Fruit fly (Drosophila melanogaster) whole organism, embryonic: ENCODE data around the gene CG5541.

Experiments
- Atf3 ChIP-seq: fragments of 200-800 bp; sonication (Bioruptor generic); optimal IDR thresholded peaks from 3 replicates; lab custom pipeline; 2016; ENCODE audit warnings: missing biosample characterization, missing genetic modification characterization
- BEAF-32 ChIP-seq: fragments of 200-800 bp; sonication (Bioruptor generic); optimal IDR thresholded peaks from 3 replicates; lab custom pipeline; 2017; ENCODE audit warnings: missing biosample characterization, missing genetic modification characterization, mild to moderate bottlenecking, moderate library complexity, missing genetic modification reagents
- CG10209 ChIP-seq: fragments of 200-800 bp; sonication (Bioruptor generic); optimal IDR thresholded peaks from 3 replicates; lab custom pipeline; 2017; ENCODE audit warnings: missing biosample characterization, mild to moderate bottlenecking, missing genetic modification characterization, missing genetic modification reagents
- CG10543 ChIP-seq: fragments of 200-800 bp; sonication (Bioruptor generic); optimal IDR thresholded peaks from 3 replicates; lab custom pipeline; 2017; ENCODE audit warnings: missing biosample characterization, mild to moderate bottlenecking, missing genetic modification characterization, moderate library complexity
- CG15479 ChIP-seq: fragments of 200-800 bp; sonication (Bioruptor generic); optimal IDR thresholded peaks from 3 replicates; lab custom pipeline; 2019; ENCODE audit warnings: missing biosample characterization, mild to moderate bottlenecking, missing genetic modification characterization, moderate library complexity
- CG15601 ChIP-seq: fragments of 200-800 bp; sonication (Bioruptor generic); optimal IDR thresholded peaks from 3 replicates; lab custom pipeline; 2019; ENCODE audit warnings: missing biosample characterization, mild to moderate bottlenecking, missing genetic modification characterization, moderate library complexity
- CG16813 ChIP-seq: fragments of 200-800 bp; sonication (Bioruptor generic); IDR thresholded peaks from 3 replicates; pipeline ENCODE4 v1.3.6; 2022; ENCODE audit warnings: missing biosample characterization, missing genetic modification characterization; ENCODE audit not compliant: partially characterized antibody
- CG17359 ChIP-seq: fragments of 200-800 bp; sonication (Bioruptor generic); optimal IDR thresholded peaks from 3 replicates; lab custom pipeline; 2018; ENCODE audit warnings: missing biosample characterization, mild to moderate bottlenecking, missing genetic modification characterization, moderate library complexity
- CG17802 ChIP-seq: fragments of 200-800 bp; sonication (Bioruptor generic); optimal IDR thresholded peaks from 2 replicates; lab custom pipeline; 2018; ENCODE audit warnings: missing biosample characterization, mild to moderate bottlenecking, missing genetic modification characterization, moderate library complexity
- CG2120 ChIP-seq: fragments of 200-800 bp; sonication (Bioruptor generic); optimal IDR thresholded peaks from 3 replicates; lab custom pipeline; 2016; ENCODE audit warnings: missing biosample characterization, missing genetic modification characterization
- CG31388 ChIP-seq: fragments of 200-800 bp; sonication (Bioruptor generic); optimal IDR thresholded peaks from 2 replicates; lab custom pipeline; 2016; ENCODE audit warnings: missing biosample characterization, missing genetic modification characterization
- CG31441 ChIP-seq: fragments of 200-800 bp; sonication (Bioruptor generic); IDR thresholded peaks from 2 replicates; pipeline ENCODE4 v1.3.6; 2022; ENCODE audit warnings: missing biosample characterization, missing genetic modification characterization
- CG32772 ChIP-seq: fragments of 200-800 bp; sonication (Bioruptor generic); IDR thresholded peaks from 2 replicates; pipeline ENCODE4 v1.3.6; 2022; ENCODE audit warnings: missing biosample characterization, missing genetic modification characterization
- CG34422 ChIP-seq: fragments of 200-800 bp; sonication (Bioruptor generic); IDR thresholded peaks from 3 replicates; pipeline ENCODE4 v1.3.6; 2022; ENCODE audit warnings: missing biosample characterization, missing genetic modification characterization
- CG7987 ChIP-seq: fragments of 200-800 bp; sonication (Bioruptor generic); optimal IDR thresholded peaks from 2 replicates; lab custom pipeline; 2018; ENCODE audit warnings: missing biosample characterization, mild to moderate bottlenecking, missing genetic modification characterization, moderate library complexity
- CG9437 ChIP-seq: fragments of 200-800 bp; sonication (Bioruptor generic); optimal IDR thresholded peaks from 2 replicates; lab custom pipeline; 2018; ENCODE audit warnings: missing biosample characterization, mild to moderate bottlenecking, missing genetic modification characterization
- Deaf1 ChIP-seq: fragments of 200-800 bp; optimal IDR thresholded peaks from 3 replicates; lab custom pipeline; 2019; ENCODE audit warnings: missing biosample characterization, mild to moderate bottlenecking, missing genetic modification characterization, moderate library complexity
- E2f2 ChIP-seq: fragments of 200-800 bp; sonication (Bioruptor generic); IDR thresholded peaks from 2 replicates; pipeline ENCODE4 v1.3.6; 2022; ENCODE audit warnings: missing biosample characterization, missing genetic modification characterization
- ERR ChIP-seq: fragments of 200-800 bp; sonication (Bioruptor generic); optimal IDR thresholded peaks from 2 replicates; lab custom pipeline; 2016; ENCODE audit warnings: missing biosample characterization, missing genetic modification characterization
- HmgD ChIP-seq: fragments of 200-800 bp; sonication (Bioruptor generic); optimal IDR thresholded peaks from 3 replicates; lab custom pipeline; 2016; ENCODE audit warnings: missing biosample characterization, missing genetic modification characterization
- Mad ChIP-seq: fragments of 200-800 bp; sonication (Bioruptor generic); optimal IDR thresholded peaks from 2 replicates; lab custom pipeline; 2016; ENCODE audit warnings: missing biosample characterization, missing genetic modification characterization
- Meics ChIP-seq: fragments of 200-800 bp; sonication (Bioruptor generic); optimal IDR thresholded peaks from 2 replicates; lab custom pipeline; 2017; ENCODE audit warnings: missing biosample characterization, mild to moderate bottlenecking, missing genetic modification characterization
- NC2α ChIP-seq: fragments of 200-800 bp; sonication (Bioruptor generic); optimal IDR thresholded peaks from 2 replicates; lab custom pipeline; 2016; ENCODE audit warnings: missing biosample characterization, missing genetic modification characterization
- NK7.1 ChIP-seq: fragments of 200-800 bp; sonication (Bioruptor generic); optimal IDR thresholded peaks from 3 replicates; lab custom pipeline; 2016; ENCODE audit warnings: missing biosample characterization, missing genetic modification characterization
- Pdp1 ChIP-seq, 2 experiments: fragments of 200-800 bp; sonication (Bioruptor generic); optimal IDR thresholded peaks; 3 replicates each; lab custom pipeline; 2016; ENCODE audit warnings: missing biosample characterization in 2 of 2, missing genetic modification characterization in 2 of 2, mild to moderate bottlenecking in 1 of 2, moderate library complexity in 1 of 2
- Vsx1 ChIP-seq: fragments of 200-800 bp; sonication (Bioruptor generic); optimal IDR thresholded peaks from 2 replicates; lab custom pipeline; 2017; ENCODE audit warnings: missing biosample characterization, mild to moderate bottlenecking, missing genetic modification characterization, missing genetic modification reagents
- YL-1 ChIP-seq: fragments of 200-800 bp; sonication (Bioruptor generic); optimal IDR thresholded peaks from 3 replicates; lab custom pipeline; 2017; ENCODE audit warnings: missing biosample characterization, mild to moderate bottlenecking, missing genetic modification characterization
- ac ChIP-seq: fragments of 200-800 bp; sonication (Bioruptor generic); optimal IDR thresholded peaks from 3 replicates; lab custom pipeline; 2017; ENCODE audit warnings: missing biosample characterization, mild to moderate bottlenecking, missing genetic modification characterization
- ato ChIP-seq: fragments of 200-800 bp; sonication (Bioruptor generic); IDR thresholded peaks from 2 replicates; pipeline ENCODE4 v1.3.6; 2022; ENCODE audit warnings: missing biosample characterization, missing genetic modification characterization; ENCODE audit not compliant: partially characterized antibody
- bab2 ChIP-seq: fragments of 200-800 bp; sonication (Bioruptor generic); optimal IDR thresholded peaks from 2 replicates; lab custom pipeline; 2016; ENCODE audit warnings: missing biosample characterization, missing genetic modification characterization
- bcd ChIP-seq: fragments of 200-800 bp; sonication (Bioruptor generic); optimal IDR thresholded peaks from 2 replicates; lab custom pipeline; 2017; ENCODE audit warnings: missing biosample characterization, mild to moderate bottlenecking, missing genetic modification characterization
- bsh ChIP-seq, 2 experiments: fragments of 200-800 bp; sonication (Bioruptor generic); optimal IDR thresholded peaks; 2 replicates each; lab custom pipeline; 2017 to 2018; ENCODE audit warnings: mild to moderate bottlenecking in 2 of 2, missing biosample characterization in 2 of 2, missing genetic modification characterization in 2 of 2, moderate library complexity in 1 of 2
- chinmo ChIP-seq: fragments of 200-800 bp; sonication (Bioruptor generic); IDR thresholded peaks from 4 replicates; pipeline ENCODE4 v1.3.6; 2022; ENCODE audit warnings: missing biosample characterization, missing genetic modification characterization; ENCODE audit not compliant: partially characterized antibody
- cwo ChIP-seq: fragments of 200-800 bp; sonication (Bioruptor generic); optimal IDR thresholded peaks from 3 replicates; lab custom pipeline; 2017; ENCODE audit warnings: missing biosample characterization, missing genetic modification characterization, mild to moderate bottlenecking, moderate library complexity, missing genetic modification reagents
- dati ChIP-seq: fragments of 200-800 bp; sonication (Bioruptor generic); IDR thresholded peaks from 2 replicates; pipeline ENCODE4 v1.3.6; 2022; ENCODE audit warnings: missing biosample characterization, missing genetic modification characterization
- ewg ChIP-seq: fragments of 200-800 bp; sonication (Bioruptor generic); optimal IDR thresholded peaks from 3 replicates; lab custom pipeline; 2017; ENCODE audit warnings: mild to moderate bottlenecking, missing biosample characterization, missing genetic modification reagents, missing genetic modification characterization
- exex ChIP-seq: fragments of 200-800 bp; sonication (Bioruptor generic); optimal IDR thresholded peaks from 4 replicates; lab custom pipeline; 2018; ENCODE audit warnings: missing biosample characterization, mild to moderate bottlenecking, missing genetic modification characterization, moderate library complexity
- grau ChIP-seq: fragments of 200-800 bp; optimal IDR thresholded peaks from 3 replicates; lab custom pipeline; 2019; ENCODE audit warnings: missing biosample characterization, mild to moderate bottlenecking, missing genetic modification characterization, moderate library complexity
- her ChIP-seq: fragments of 200-800 bp; sonication (Bioruptor generic); optimal IDR thresholded peaks from 2 replicates; lab custom pipeline; 2016; ENCODE audit warnings: missing biosample characterization, missing genetic modification characterization
- luna ChIP-seq: fragments of 200-800 bp; sonication (Bioruptor generic); optimal IDR thresholded peaks from 2 replicates; lab custom pipeline; 2016; ENCODE audit warnings: missing biosample characterization, missing genetic modification characterization
- p53 ChIP-seq: fragments of 200-800 bp; sonication (Bioruptor generic); optimal IDR thresholded peaks from 2 replicates; lab custom pipeline; 2016; ENCODE audit warnings: missing biosample characterization, missing genetic modification characterization
- pan ChIP-seq, 4 experiments: fragments of >200 bp in 3 of 4; fragments of 200-800 bp in 1 of 4; sonication (Bioruptor generic) in 1 of 4; optimal IDR thresholded peaks in 3 of 4; IDR thresholded peaks in 1 of 4; 2 replicates each; pipeline versions ENCODE4 v1.3.6 to Lab custom; 2017 to 2022; ENCODE audit warnings: missing biosample characterization in 2 of 4, missing genetic modification characterization in 2 of 4, mixed read lengths in 1 of 4
- salm ChIP-seq: fragments of 200-800 bp; sonication (Bioruptor generic); optimal IDR thresholded peaks from 2 replicates; lab custom pipeline; 2018; ENCODE audit warnings: missing biosample characterization, mild to moderate bottlenecking, missing genetic modification characterization
- tna ChIP-seq: fragments of 200-800 bp; sonication (Bioruptor generic); IDR thresholded peaks from 2 replicates; pipeline ENCODE4 v1.3.6; 2022; ENCODE audit warnings: missing biosample characterization, missing genetic modification characterization; ENCODE audit not compliant: partially characterized antibody
- tx ChIP-seq: fragments of 200-800 bp; sonication (Bioruptor generic); optimal IDR thresholded peaks from 2 replicates; lab custom pipeline; 2016; ENCODE audit warnings: missing biosample characterization, missing genetic modification characterization

The CG5541 gene

DNA sequence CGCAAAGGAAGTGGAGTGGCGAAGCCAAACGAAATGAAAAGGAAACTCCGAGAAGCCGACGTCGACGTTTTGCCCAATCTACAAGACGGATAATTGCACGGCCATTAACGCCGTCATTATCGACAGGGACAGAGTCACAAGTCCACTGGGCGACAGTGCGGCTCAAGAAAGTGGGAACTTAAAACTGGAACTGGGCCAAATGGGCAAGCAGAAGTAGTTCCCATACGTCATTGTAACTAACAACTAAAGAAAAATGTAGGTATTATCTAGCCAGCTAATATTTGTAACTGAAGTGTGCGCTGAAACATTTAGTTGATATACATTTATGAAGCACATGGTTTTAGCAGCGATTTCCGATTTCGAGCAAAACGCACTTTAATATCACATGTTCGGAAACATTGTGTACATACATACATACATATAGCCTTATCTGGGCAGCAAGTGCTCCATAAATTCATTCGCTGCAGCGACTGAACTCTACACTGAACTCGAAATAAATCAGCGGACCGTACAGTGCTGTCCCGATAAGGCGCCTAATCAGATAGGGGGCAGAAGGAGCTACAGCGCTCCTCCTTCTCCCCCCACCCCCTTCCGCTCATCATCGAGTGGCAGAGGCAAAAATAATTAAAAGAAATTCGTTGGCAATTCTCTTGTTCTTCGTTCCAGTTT is 27.0 kb downstream of the CG5541 start (continued):
- TF ChIP-seq cwo (GFP tag; lab: Kevin White, UChicago) (peak; percentile 45), CG7987 (GFP tag; lab: Kevin White, UChicago) (no peak), CG34422 (0 out of 3 replicates have a peak, but pooled peaks have one; percentile 17), chinmo (GFP tag; lab: Robert Waterston, UW) (peak; percentile 82; the same call in 1 of the 4 replicates), exex (tag; lab: Kevin White, UChicago) (peak; percentile 63), Atf3 (GFP tag; lab: Kevin White, UChicago) (no peak), CG17802 (tag; lab: Kevin White, UChicago) (no peak), grau (tag; lab: Kevin White, UChicago) (peak; percentile 12), bsh (GFP tag; optimal IDR thresholded peaks at IDR 0.05; lab: Kevin White, UChicago) (peak in 1 of 2 experiments; percentile 0), CG10209 (GFP tag; lab: Kevin White, UChicago) (no peak)

DNA sequence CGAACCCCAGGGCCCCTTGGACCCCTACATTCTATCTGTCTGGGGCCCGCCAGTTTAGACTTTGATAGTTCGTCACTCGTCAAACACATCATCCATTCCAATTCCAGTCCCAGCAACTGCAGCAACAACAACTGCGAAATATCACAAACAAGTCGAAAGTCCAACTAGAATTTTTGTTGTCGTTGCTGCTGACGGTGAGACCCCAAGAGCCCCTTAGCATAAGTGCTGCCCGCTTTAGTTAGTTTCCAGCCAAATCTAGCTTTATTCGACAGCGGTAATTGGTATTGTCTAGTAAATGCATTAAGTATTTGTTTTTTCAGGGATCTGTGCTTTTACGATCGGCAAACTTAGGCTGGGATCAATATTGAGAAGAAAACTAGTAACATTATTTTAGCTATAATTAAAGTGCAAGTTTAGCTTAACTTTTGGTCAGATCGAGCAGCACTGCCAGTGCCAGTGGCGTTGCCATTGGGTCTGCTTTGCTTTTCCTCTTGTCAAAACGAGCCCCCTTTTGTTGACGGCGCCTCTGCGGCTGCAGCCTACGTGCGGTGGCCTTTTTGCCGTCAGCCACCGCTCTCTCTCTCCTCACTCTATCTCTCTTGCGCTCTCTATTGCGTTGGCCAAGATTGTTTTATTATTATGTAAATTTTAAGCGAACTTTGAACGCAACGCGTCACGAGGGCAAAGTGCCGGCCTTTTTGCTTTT is 30.9 kb downstream of the CG5541 start:
- peak; percentile 91 for TF ChIP-seq luna (GFP tag; lab: Kevin White, UChicago)
- peak; percentile 50 for TF ChIP-seq Vsx1
- peak; percentile 84 for TF ChIP-seq CG17359 (tag; lab: Kevin White, UChicago)
- peak; percentile 44 for TF ChIP-seq CG31388 (GFP tag; lab: Kevin White, UChicago)
- TF ChIP-seq Deaf1 (tag; lab: Kevin White, UChicago), result peak; percentile 64
- TF ChIP-seq CG9437, result peak; percentile 65
- no peak for TF ChIP-seq CG16813 (GFP tag; lab: Robert Waterston, UW)
- TF ChIP-seq dati, result peak; percentile 75
- no peak for TF ChIP-seq salm (tag; lab: Kevin White, UChicago)
- peak; percentile 94 for TF ChIP-seq tx (GFP tag; lab: Kevin White, UChicago)
- peak; percentile 91 for TF ChIP-seq bab2
- peak; percentile 75 for TF ChIP-seq HmgD
- TF ChIP-seq her (GFP tag; lab: Kevin White, UChicago), result peak; percentile 94
- TF ChIP-seq YL-1 (GFP tag; lab: Kevin White, UChicago), result peak; percentile 26
- TF ChIP-seq tna (GFP tag; lab: Robert Waterston, UW), result no peak
- TF ChIP-seq Meics (GFP tag; lab: Kevin White, UChicago), result peak; percentile 91
- TF ChIP-seq CG2120 (GFP tag; lab: Kevin White, UChicago), result peak; percentile 97
- no peak for TF ChIP-seq pan (optimal IDR thresholded peaks at IDR 0.05; lab: Kevin White, UChicago)
- TF ChIP-seq pan (GFP tag; optimal IDR thresholded peaks at IDR 0.05 in 1 of 2, IDR thresholded peaks at IDR 0.05 in 1 of 2), result peak in 1 of 2 experiments; percentile 89
- peak; percentile 88 for TF ChIP-seq bcd (GFP tag; lab: Kevin White, UChicago)
- TF ChIP-seq NK7.1 (GFP tag; lab: Kevin White, UChicago), result peak; percentile 84
- peak; percentile 54 for TF ChIP-seq CG15601 (tag; lab: Kevin White, UChicago)
- TF ChIP-seq BEAF-32, result peak; percentile 11
- TF ChIP-seq CG15479 (GFP tag; lab: Kevin White, UChicago), result no peak
- TF ChIP-seq Pdp1 (GFP tag; optimal IDR thresholded peaks at IDR 0.05; lab: Kevin White, UChicago), result peak; percentile 91 to 93
- TF ChIP-seq ato (GFP tag; lab: Robert Waterston, UW), result no peak
- peak; percentile 84 for TF ChIP-seq CG32772 (GFP tag; lab: Robert Waterston, UW)
- peak; percentile 81 for TF ChIP-seq ewg
- TF ChIP-seq CG10543 (GFP tag; lab: Kevin White, UChicago), result peak; percentile 95
- peak; percentile 84 for TF ChIP-seq CG31441 (GFP tag; lab: Robert Waterston, UW)
- peak; percentile 86 for TF ChIP-seq p53 (GFP tag; lab: Kevin White, UChicago)
- TF ChIP-seq ERR, result peak; percentile 90
- peak; percentile 86 for TF ChIP-seq Mad (GFP tag; lab: Kevin White, UChicago)
- TF ChIP-seq NC2α, result peak; percentile 78
- TF ChIP-seq E2f2 (GFP tag; lab: Robert Waterston, UW), result peak; percentile 67
- no peak for TF ChIP-seq ac
